Worm (Caenorhabditis elegans) whole organism, L4 larva: ENCODE results near the gene F09F9.5.

Experiments
- dpl-1 ChIP-seq: fragments of 150-350 bp; optimal IDR thresholded peaks from 2 replicates; lab custom pipeline; 2014; ENCODE audit warnings: missing biosample characterization, missing genetic modification reagents, missing genetic modification characterization
- lin-15B ChIP-seq: fragments of 150-350 bp; sonication (generic microtip); optimal IDR thresholded peaks from 3 replicates; lab custom pipeline; 2014; ENCODE audit warnings: missing biosample characterization, missing genetic modification characterization
- lin-38 ChIP-seq: fragments of 200-800 bp; sonication (Bioruptor generic); IDR thresholded peaks from 2 replicates; pipeline ENCODE4 v1.3.6; 2022; ENCODE audit warnings: missing genetic modification reagents, missing genetic modification characterization, missing compliant biosample characterization
- madf-5 ChIP-seq, 2 experiments: fragments of 200-800 bp; sonication (Bioruptor generic); IDR thresholded peaks; 2 replicates each; pipeline ENCODE4 v1.3.6; 2022; ENCODE audit warnings: missing compliant biosample characterization in 2 of 2, missing genetic modification characterization in 2 of 2
- nhr-25 ChIP-seq: sonication (generic microtip); optimal IDR thresholded peaks from 2 replicates; lab custom pipeline; 2017; ENCODE audit warnings: missing genetic modification characterization, mild to moderate bottlenecking, missing compliant biosample characterization, antibody characterized with exemption, moderate library complexity, borderline replicate concordance; ENCODE audit not compliant: insufficient read depth
- nhr-76 ChIP-seq: fragments of 150-350 bp; optimal IDR thresholded peaks from 2 replicates; lab custom pipeline; 2014; ENCODE audit warnings: missing biosample characterization, missing genetic modification characterization
- pha-4 ChIP-seq, 2 experiments: fragments of 150-350 bp in 1 of 2; fragments of 200-800 bp in 1 of 2; sonication (Bioruptor generic) in 1 of 2; IDR thresholded peaks in 1 of 2; optimal IDR thresholded peaks in 1 of 2; 2 replicates each; pipeline versions ENCODE4 v1.3.6 to Lab custom; 2014 to 2022; ENCODE audit warnings: missing genetic modification characterization in 2 of 2, missing genetic modification reagents in 2 of 2, missing biosample characterization in 1 of 2, missing compliant biosample characterization in 1 of 2
- snpc-4 ChIP-seq: fragments of 150-350 bp; optimal IDR thresholded peaks from 2 replicates; lab custom pipeline; 2014; ENCODE audit warnings: missing biosample characterization, missing genetic modification characterization

- TF ChIP-seq nhr-76 (tag; lab: Kevin White, UChicago) (no peak), lin-15B (tag; lab: Kevin White, UChicago) (no peak), madf-5 (GFP tag; IDR thresholded peaks at IDR 0.05; lab: Robert Waterston, UW) (no peak), pha-4 (GFP tag; IDR thresholded peaks at IDR 0.05; lab: Robert Waterston, UW) (no peak), pha-4 (tag; optimal IDR thresholded peaks at IDR 0.05; lab: Kevin White, UChicago) (no peak), nhr-25 (tag; lab: Kevin White, UChicago) (no peak), dpl-1 (GFP tag; lab: Kevin White, UChicago) (no peak), lin-38 (GFP tag; lab: Robert Waterston, UW) (no peak), snpc-4 (tag; lab: Kevin White, UChicago) (no peak)
These were observed 41.8 kb upstream of the F09F9.5 start for ce11 chrX:4075934-4076333.
